Worm (Caenorhabditis elegans) whole organism, L2 larva: ENCODE data around the gene zipt-7.2.

Source experiments
- C34F6.9 ChIP-seq: fragments of 150-350 bp; optimal IDR thresholded peaks from 2 replicates; lab custom pipeline; 2014; ENCODE audit warnings: missing biosample characterization, missing genetic modification characterization
- F13H6.1 ChIP-seq: sonication (generic microtip); optimal IDR thresholded peaks from 2 replicates; lab custom pipeline; 2016; ENCODE audit warnings: missing genetic modification characterization, missing compliant biosample characterization
- R02D3.7 ChIP-seq: fragments of 150-350 bp; optimal IDR thresholded peaks from 2 replicates; lab custom pipeline; 2014; ENCODE audit warnings: missing biosample characterization, missing genetic modification characterization
- aly-2 ChIP-seq: fragments of 150-350 bp; optimal IDR thresholded peaks from 2 replicates; lab custom pipeline; 2014; ENCODE audit warnings: missing biosample characterization, missing genetic modification characterization
- ceh-16 ChIP-seq: fragments of 150-350 bp; optimal IDR thresholded peaks from 2 replicates; lab custom pipeline; 2014; ENCODE audit warnings: missing biosample characterization, missing genetic modification characterization
- crh-2 ChIP-seq: sonication (generic microtip); optimal IDR thresholded peaks from 2 replicates; lab custom pipeline; 2017; ENCODE audit warnings: missing biosample characterization, missing genetic modification characterization
- dmd-4 ChIP-seq: sonication (generic microtip); optimal IDR thresholded peaks from 2 replicates; lab custom pipeline; 2017; ENCODE audit warnings: missing biosample characterization, missing genetic modification characterization
- elt-3 ChIP-seq: sonication (generic microtip); optimal IDR thresholded peaks from 2 replicates; lab custom pipeline; 2017; ENCODE audit warnings: missing biosample characterization, missing genetic modification characterization
- gmeb-1 ChIP-seq: fragments of 150-350 bp; optimal IDR thresholded peaks from 2 replicates; lab custom pipeline; 2014; ENCODE audit warnings: missing biosample characterization, missing genetic modification characterization
- lin-11 ChIP-seq: fragments of 150-350 bp; sonication (generic microtip); optimal IDR thresholded peaks from 2 replicates; lab custom pipeline; 2014; ENCODE audit warnings: missing biosample characterization, missing genetic modification characterization, inconsistent platforms, mixed read lengths
- mab-5 ChIP-seq: fragments of 150-350 bp; optimal IDR thresholded peaks from 2 replicates; lab custom pipeline; 2014; ENCODE audit warnings: missing biosample characterization, missing genetic modification characterization
- mbf-1 ChIP-seq: sonication (generic microtip); optimal IDR thresholded peaks from 2 replicates; lab custom pipeline; 2017; ENCODE audit warnings: missing biosample characterization, missing genetic modification characterization
- nhr-10 ChIP-seq: sonication (generic microtip); optimal IDR thresholded peaks from 2 replicates; lab custom pipeline; 2017; ENCODE audit warnings: missing biosample characterization, missing genetic modification characterization
- nhr-12 ChIP-seq: fragments of 150-350 bp; optimal IDR thresholded peaks from 2 replicates; lab custom pipeline; 2014; ENCODE audit warnings: missing biosample characterization, missing genetic modification characterization
- nhr-21 ChIP-seq: fragments of 150-350 bp; optimal IDR thresholded peaks from 2 replicates; lab custom pipeline; 2014; ENCODE audit warnings: missing biosample characterization, missing genetic modification characterization
- nhr-23 ChIP-seq: fragments of 150-350 bp; optimal IDR thresholded peaks from 2 replicates; lab custom pipeline; 2014; ENCODE audit warnings: missing biosample characterization, missing genetic modification reagents, missing genetic modification characterization
- nhr-6 ChIP-seq: fragments of 150-350 bp; optimal IDR thresholded peaks from 2 replicates; lab custom pipeline; 2014; ENCODE audit warnings: missing biosample characterization, missing genetic modification characterization
- nhr-77 ChIP-seq: fragments of 150-350 bp; optimal IDR thresholded peaks from 2 replicates; lab custom pipeline; 2014; ENCODE audit warnings: missing biosample characterization, missing genetic modification characterization
- sem-4 ChIP-seq: fragments of 150-350 bp; optimal IDR thresholded peaks from 2 replicates; lab custom pipeline; 2014; ENCODE audit warnings: missing biosample characterization, missing genetic modification reagents, missing genetic modification characterization
- skn-1 ChIP-seq: sonication (generic microtip); optimal IDR thresholded peaks from 2 replicates; lab custom pipeline; 2017; ENCODE audit warnings: missing biosample characterization, missing genetic modification characterization
- sma-9 ChIP-seq, 2 experiments: fragments of 150-350 bp in 1 of 2; sonication (generic microtip) in 1 of 2; optimal IDR thresholded peaks; 2 replicates each; lab custom pipeline; 2014 to 2016; ENCODE audit warnings: missing genetic modification characterization in 2 of 2, mild to moderate bottlenecking in 1 of 2, missing biosample characterization in 1 of 2, missing compliant biosample characterization in 1 of 2, missing genetic modification reagents in 1 of 2, moderate library complexity in 1 of 2
- snpc-4 ChIP-seq: fragments of 150-350 bp; optimal IDR thresholded peaks from 2 replicates; lab custom pipeline; 2014; ENCODE audit warnings: missing biosample characterization, missing genetic modification characterization
- unc-62 ChIP-seq: fragments of 150-350 bp; optimal IDR thresholded peaks from 2 replicates; lab custom pipeline; 2014; ENCODE audit warnings: missing biosample characterization, missing genetic modification reagents, missing genetic modification characterization

Gene zipt-7.2

DNA sequence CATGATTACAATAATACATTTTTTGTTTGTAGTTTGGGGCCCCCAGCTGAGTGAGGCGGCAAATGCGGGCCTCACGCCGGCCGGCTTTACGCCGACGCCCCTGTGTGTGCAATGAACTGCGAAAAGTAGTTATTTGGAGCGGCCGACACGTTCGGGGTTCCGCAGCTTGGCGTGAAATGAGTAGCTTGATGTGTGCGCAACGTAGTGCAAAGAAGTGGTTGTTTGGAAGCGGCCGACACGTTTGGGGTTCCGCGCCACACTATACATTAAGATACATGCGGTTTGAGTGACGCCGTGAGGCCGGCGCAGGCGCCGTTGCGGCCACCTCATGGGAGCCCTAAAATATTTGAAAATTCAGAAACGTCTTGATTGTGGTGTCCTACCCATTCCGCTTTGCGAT, 39.0 kb downstream of the zipt-7.2 start:
- TF ChIP-seq C34F6.9 (no peak), snpc-4 (peak; percentile 24)

DNA sequence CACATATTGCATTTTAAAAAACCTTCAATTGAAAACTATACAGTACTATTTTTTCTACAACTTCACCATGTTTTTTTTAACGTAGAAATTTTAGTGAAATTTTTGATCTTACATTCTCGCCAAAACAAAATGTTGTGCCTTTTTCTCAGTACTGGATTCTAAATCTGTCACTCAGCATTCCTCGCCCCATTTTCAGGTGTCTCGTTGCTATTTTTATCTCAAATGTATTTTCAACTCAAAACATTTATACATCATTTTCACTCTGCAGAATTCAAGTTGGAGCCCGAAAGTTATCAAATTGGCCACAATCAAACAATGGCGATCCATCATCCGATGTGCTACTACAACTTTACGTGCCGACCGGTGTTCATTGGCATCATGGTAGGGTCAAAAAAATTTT, 41.6 kb downstream of the zipt-7.2 start, which contains the start of gene sprr-1:
sprr-1 (plus strand) TSS at position 269 of the 400 bp plus-strand sequence.
- TF ChIP-seq nhr-10, result no peak
- TF ChIP-seq R02D3.7, result no peak
- no peak for TF ChIP-seq dmd-4 (tag; lab: Kevin White, UChicago)
- no peak for TF ChIP-seq mbf-1
- no peak for TF ChIP-seq skn-1 (tag; lab: Kevin White, UChicago)
- no peak for TF ChIP-seq ceh-16 (tag; lab: Kevin White, UChicago)
- no peak for TF ChIP-seq mab-5
- TF ChIP-seq nhr-12 (tag; lab: Kevin White, UChicago), result no peak
- TF ChIP-seq gmeb-1 (tag; lab: Kevin White, UChicago), result no peak
- TF ChIP-seq elt-3 (tag; lab: Kevin White, UChicago), result no peak
- TF ChIP-seq nhr-6, result no peak

DNA sequence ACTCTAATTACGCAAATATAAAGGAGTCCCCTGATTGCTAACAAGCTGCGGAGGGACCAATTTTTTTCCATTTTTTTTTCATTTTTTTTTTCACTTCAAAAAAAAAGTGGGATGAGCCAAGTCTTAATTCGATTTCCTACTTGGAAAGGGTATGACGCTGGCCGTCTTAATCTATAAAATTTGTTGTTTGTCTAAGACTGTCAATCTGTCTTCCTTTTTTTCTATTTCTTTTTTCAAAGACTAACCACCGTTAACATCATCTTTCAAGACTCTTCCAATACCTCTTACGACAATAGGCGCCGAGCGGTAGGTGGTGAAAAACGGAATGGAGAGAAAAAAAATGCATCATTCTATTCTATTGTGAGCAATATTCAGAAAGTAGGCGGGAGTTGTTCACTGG, 42.6 kb downstream of the zipt-7.2 start:
- TF ChIP-seq unc-62 (no peak), C34F6.9 (no peak), crh-2 (tag; lab: Kevin White, UChicago) (no peak), sma-9 (GFP tag; optimal IDR thresholded peaks at IDR 0.05; lab: Kevin White, UChicago) (no peak), sma-9 (tag; optimal IDR thresholded peaks at IDR 0.05; lab: Kevin White, UChicago) (no peak), nhr-6 (no peak), aly-2 (tag; lab: Kevin White, UChicago) (no peak), nhr-21 (tag; lab: Kevin White, UChicago) (no peak), sem-4 (tag; lab: Kevin White, UChicago) (no peak), F13H6.1 (tag; lab: Kevin White, UChicago) (no peak), nhr-77 (no peak), nhr-23 (tag; lab: Kevin White, UChicago) (no peak), lin-11 (tag; lab: Kevin White, UChicago) (no peak), ceh-16 (tag; lab: Kevin White, UChicago) (no peak), snpc-4 (no peak)
